Fruit fly (Drosophila melanogaster): ENCODE results near the gene snRNP-U1-70K.

snRNP-U1-70K gene

dm6 chr2L:6921360-6922090, 50.0 kb downstream of the snRNP-U1-70K start (continued):
- TF ChIP-seq fd3F (GFP tag; optimal IDR thresholded peaks at IDR 0.05), result no peak
- TF ChIP-seq Ets97D (GFP tag; optimal IDR thresholded peaks at IDR 0.05), result no peak
- TF ChIP-seq onecut (GFP tag; IDR thresholded peaks at IDR 0.05), result no peak
- TF ChIP-seq pfk (GFP tag; optimal IDR thresholded peaks at IDR 0.05), result no peak
- no peak for TF ChIP-seq Ssrp (tag; optimal IDR thresholded peaks at IDR 0.05)
- no peak for TF ChIP-seq Bdp1 (GFP tag; optimal IDR thresholded peaks at IDR 0.05)
- no peak for TF ChIP-seq CG11695 (GFP tag; IDR thresholded peaks at IDR 0.05)
- peak in 1 of 2 experiments; percentile 26 for TF ChIP-seq insv (GFP tag; optimal IDR thresholded peaks at IDR 0.05)
- TF ChIP-seq Atf6 (GFP tag; IDR thresholded peaks at IDR 0.05), result no peak
- TF ChIP-seq Lhr (GFP tag; optimal IDR thresholded peaks at IDR 0.05), result no peak
- TF ChIP-seq lilli (GFP tag; optimal IDR thresholded peaks at IDR 0.05), result peak; percentile 37
- no peak for TF ChIP-seq CG7271 (tag; optimal IDR thresholded peaks at IDR 0.05)
- TF ChIP-seq dati (GFP tag; IDR thresholded peaks at IDR 0.05), result no peak
- TF ChIP-seq CG3281 (GFP tag; optimal IDR thresholded peaks at IDR 0.05), result peak; percentile 29
- TF ChIP-seq gfzf (GFP tag; optimal IDR thresholded peaks at IDR 0.05), result peak; percentile 19
- no peak for TF ChIP-seq CG4404 (GFP tag; IDR thresholded peaks at IDR 0.05)
- TF ChIP-seq CG13296 (GFP tag; optimal IDR thresholded peaks at IDR 0.05), result no peak
- no peak for TF ChIP-seq CG10321 (GFP tag; IDR thresholded peaks at IDR 0.05)
- TF ChIP-seq CG8281 (tag; optimal IDR thresholded peaks at IDR 0.05), result no peak
- TF ChIP-seq CG18262 (tag; optimal IDR thresholded peaks at IDR 0.05), result no peak
- no peak for TF ChIP-seq Bgb (GFP tag; IDR thresholded peaks at IDR 0.05; ENCODE audit: partially characterized antibody)
- TF ChIP-seq bsh (GFP tag; optimal IDR thresholded peaks at IDR 0.05), result peak in 1 of 2 experiments; percentile 7
- TF ChIP-seq kah (GFP tag; optimal IDR thresholded peaks at IDR 0.05), result no peak
- peak; percentile 12 for TF ChIP-seq gem (tag; optimal IDR thresholded peaks at IDR 0.05)
- TF ChIP-seq Vsx1 (GFP tag; optimal IDR thresholded peaks at IDR 0.05), result no peak
- TF ChIP-seq CG1233 (GFP tag; optimal IDR thresholded peaks at IDR 0.05), result no peak
- TF ChIP-seq CG2120 (GFP tag; optimal IDR thresholded peaks at IDR 0.05), result peak; percentile 7
- no peak for TF ChIP-seq CG33557 (GFP tag; optimal IDR thresholded peaks at IDR 0.05)
- no peak for TF ChIP-seq CG9215 (GFP tag; IDR thresholded peaks at IDR 0.05)
- TF ChIP-seq pros (GFP tag; optimal IDR thresholded peaks at IDR 0.05), result peak; percentile 95
- no peak for TF ChIP-seq Nf-YB (GFP tag; optimal IDR thresholded peaks at IDR 0.05)
- no peak for TF ChIP-seq nau (GFP tag; optimal IDR thresholded peaks at IDR 0.05)
- TF ChIP-seq cad (GFP tag; optimal IDR thresholded peaks at IDR 0.05), result no peak
- TF ChIP-seq Hr78 (GFP tag; optimal IDR thresholded peaks at IDR 0.05), result no peak
- TF ChIP-seq CG4730 (GFP tag; IDR thresholded peaks at IDR 0.05), result no peak
- TF ChIP-seq CG15011 (GFP tag; optimal IDR thresholded peaks at IDR 0.05), result no peak
- TF ChIP-seq Sin3A (optimal IDR thresholded peaks at IDR 0.05), result peak; percentile 19
- no peak for TF ChIP-seq Spps (tag; optimal IDR thresholded peaks at IDR 0.05)
- no peak for TF ChIP-seq CG7928 (GFP tag; optimal IDR thresholded peaks at IDR 0.05)
- no peak for TF ChIP-seq Hey (tag; optimal IDR thresholded peaks at IDR 0.05)
- peak; percentile 5 for TF ChIP-seq CG14710 (tag; optimal IDR thresholded peaks at IDR 0.05)
- TF ChIP-seq CG10366 (GFP tag; IDR thresholded peaks at IDR 0.05), result no peak
- no peak for TF ChIP-seq CG2116 (GFP tag; optimal IDR thresholded peaks at IDR 0.05)
- TF ChIP-seq grau (tag; optimal IDR thresholded peaks at IDR 0.05), result no peak
- no peak for TF ChIP-seq CG6689 (GFP tag; IDR thresholded peaks at IDR 0.05)
- no peak for TF ChIP-seq sr (GFP tag; IDR thresholded peaks at IDR 0.05)
- no peak for TF ChIP-seq cg (GFP tag; optimal IDR thresholded peaks at IDR 0.05)
- TF ChIP-seq sqz (GFP tag; optimal IDR thresholded peaks at IDR 0.05), result peak; percentile 65
- no peak for TF ChIP-seq al (GFP tag; IDR thresholded peaks at IDR 0.05)
- TF ChIP-seq trem (tag; optimal IDR thresholded peaks at IDR 0.05), result peak; percentile 30
